Fruit fly (Drosophila melanogaster) whole organism, prepupa: ENCODE results near the gene CG7379.

Experiments
- CG32006 ChIP-seq: fragments of 200-800 bp; sonication (Bioruptor generic); optimal IDR thresholded peaks from 3 replicates; lab custom pipeline; 2017; ENCODE audit warnings: missing biosample characterization, mild to moderate bottlenecking, missing genetic modification characterization
- CG6163 ChIP-seq: fragments of 200-800 bp; sonication (Bioruptor generic); IDR thresholded peaks from 3 replicates; pipeline ENCODE4 v1.3.6; 2022; ENCODE audit warnings: missing biosample characterization, missing genetic modification characterization
- CG8632 ChIP-seq: fragments of 200-800 bp; sonication (Bioruptor generic); optimal IDR thresholded peaks from 3 replicates; lab custom pipeline; 2016; ENCODE audit warnings: missing biosample characterization, missing genetic modification characterization
- Sox14 ChIP-seq: fragments of 200-800 bp; sonication (Bioruptor generic); optimal IDR thresholded peaks from 3 replicates; lab custom pipeline; 2016; ENCODE audit warnings: missing biosample characterization, missing genetic modification characterization
- acj6 ChIP-seq: fragments of 200-800 bp; sonication (Bioruptor generic); optimal IDR thresholded peaks from 3 replicates; lab custom pipeline; 2016; ENCODE audit warnings: missing biosample characterization, missing genetic modification characterization
- fd85E ChIP-seq: fragments of 200-800 bp; sonication (Bioruptor generic); optimal IDR thresholded peaks from 3 replicates; lab custom pipeline; 2016; ENCODE audit warnings: missing biosample characterization, missing genetic modification characterization
- spab ChIP-seq: fragments of 200-800 bp; sonication (Bioruptor generic); optimal IDR thresholded peaks from 2 replicates; lab custom pipeline; 2017; ENCODE audit warnings: missing biosample characterization, mild to moderate bottlenecking, missing genetic modification characterization, missing genetic modification reagents
- ss ChIP-seq, 2 experiments: fragments of 200-800 bp; sonication (Bioruptor generic); optimal IDR thresholded peaks; 2 replicates in 1 of 2; 3 replicates in 1 of 2; lab custom pipeline; 2017 to 2018; ENCODE audit warnings: mild to moderate bottlenecking in 2 of 2, missing biosample characterization in 2 of 2, missing genetic modification characterization in 2 of 2, moderate library complexity in 1 of 2

dm6 chr3R:17776952-17777407 is 21.1 kb downstream of the CG7379 start:
- TF ChIP-seq CG8632 (GFP tag; lab: Kevin White, UChicago) (no peak), spab (GFP tag; lab: Kevin White, UChicago) (no peak), ss (GFP tag; optimal IDR thresholded peaks at IDR 0.05; lab: Kevin White, UChicago) (no peak), Sox14 (GFP tag; lab: Kevin White, UChicago) (no peak), acj6 (GFP tag; lab: Kevin White, UChicago) (no peak), CG32006 (GFP tag; lab: Kevin White, UChicago) (peak; percentile 29), CG6163 (GFP tag; lab: Robert Waterston, UW) (0 out of 3 replicates have a peak, but pooled peaks have one; percentile 32), fd85E (GFP tag; lab: Kevin White, UChicago) (no peak)
